5 fruit fly cellular contexts compared by ENCODE assay signal in genomic region chr3R:13710645-13711044, dm6.
TF ChIP-seq lines count a peak whose summit lies in the region.

No protein-coding gene starts in this region.

- peak; percentile 40 for TF ChIP-seq CTCF in whole organism, embryonic (GFP tag; optimal IDR thresholded peaks at IDR 0.05; lab: Kevin White, UChicago)

TF ChIP-seq in whole organism, adult, 20 proteins besides CTCF, POLR2A, EP300 and RAD21 (continues in another document):
- TF ChIP-seq cnc (optimal IDR thresholded peaks at IDR 0.05; lab: Kevin White, UChicago) (no peak), cic (GFP tag; optimal IDR thresholded peaks at IDR 0.05; lab: Kevin White, UChicago) (peak; percentile 43), CG11617 (GFP tag; optimal IDR thresholded peaks at IDR 0.05; lab: Kevin White, UChicago) (no peak), CG14711 (tag; optimal IDR thresholded peaks at IDR 0.05; lab: Kevin White, UChicago) (peak; percentile 25), Clk (GFP tag; optimal IDR thresholded peaks at IDR 0.05; lab: Kevin White, UChicago) (no peak), CG7045 (GFP tag; optimal IDR thresholded peaks at IDR 0.05; lab: Kevin White, UChicago) (no peak), pad (GFP tag; optimal IDR thresholded peaks at IDR 0.05; lab: Kevin White, UChicago) (no peak), CG1620 (GFP tag; optimal IDR thresholded peaks at IDR 0.05; lab: Kevin White, UChicago) (no peak), tj (GFP tag; optimal IDR thresholded peaks at IDR 0.05; lab: Kevin White, UChicago) (no peak), CG5204 (GFP tag; optimal IDR thresholded peaks at IDR 0.05; lab: Kevin White, UChicago) (no peak), CG12768 (GFP tag; optimal IDR thresholded peaks at IDR 0.05; lab: Kevin White, UChicago) (no peak), bab1 (GFP tag; optimal IDR thresholded peaks at IDR 0.05; lab: Kevin White, UChicago) (peak; percentile 62), toe (GFP tag; optimal IDR thresholded peaks at IDR 0.05; lab: Kevin White, UChicago) (peak; percentile 21), Mnt (GFP tag; optimal IDR thresholded peaks at IDR 0.05; lab: Kevin White, UChicago) (peak; percentile 8), CG33017 (tag; optimal IDR thresholded peaks at IDR 0.05; lab: Kevin White, UChicago) (no peak), CG7101 (tag; optimal IDR thresholded peaks at IDR 0.05; lab: Kevin White, UChicago) (peak; percentile 39), kay (GFP tag; lab: Kevin White, UChicago; ENCODE audit: borderline replicate concordance) (peak; percentile 50), Crg-1 (GFP tag; optimal IDR thresholded peaks at IDR 0.05; lab: Kevin White, UChicago) (no peak), Hr96 (GFP tag; optimal IDR thresholded peaks at IDR 0.05; lab: Kevin White, UChicago) (no peak)

TF ChIP-seq in whole organism, embryonic, 481 proteins besides CTCF, POLR2A, EP300 and RAD21 (continues in another document):
- TF ChIP-seq ERR (GFP tag; optimal IDR thresholded peaks at IDR 0.05; lab: Kevin White, UChicago) (peak; percentile 12), CG10267 (tag; optimal IDR thresholded peaks at IDR 0.05; lab: Kevin White, UChicago) (peak; percentile 1), CG31365 (tag; optimal IDR thresholded peaks at IDR 0.05; lab: Kevin White, UChicago) (peak; percentile 1), MBD-R2 (GFP tag; IDR thresholded peaks at IDR 0.05; lab: Robert Waterston, UW) (peak; percentile 99), so (GFP tag; IDR thresholded peaks at IDR 0.05; lab: Robert Waterston, UW) (peak; percentile 39; the same call in 1 of the 3 replicates), HmgZ (tag; optimal IDR thresholded peaks at IDR 0.05; lab: Kevin White, UChicago) (peak; percentile 21), CG17829 (tag; optimal IDR thresholded peaks at IDR 0.05; lab: Kevin White, UChicago) (peak; percentile 4), stwl (tag; optimal IDR thresholded peaks at IDR 0.05; lab: Kevin White, UChicago) (peak; percentile 53), CG14014 (GFP tag; IDR thresholded peaks at IDR 0.05; lab: Robert Waterston, UW) (peak; percentile 26; the same call in 1 of the 2 replicates), CG9932 (GFP tag; IDR thresholded peaks at IDR 0.05; lab: Robert Waterston, UW) (peak; percentile 56), CG17385 (GFP tag; optimal IDR thresholded peaks at IDR 0.05; lab: Kevin White, UChicago) (peak; percentile 7), CG30403 (GFP tag; optimal IDR thresholded peaks at IDR 0.05; lab: Kevin White, UChicago) (peak; percentile 16), sna (GFP tag; IDR thresholded peaks at IDR 0.05; lab: Robert Waterston, UW; ENCODE audit: partially characterized antibody) (0 out of 2 replicates have a peak, but pooled peaks have one; percentile 26), Hsf (GFP tag; optimal IDR thresholded peaks at IDR 0.05; lab: Kevin White, UChicago) (peak; percentile 8), CG7928 (GFP tag; optimal IDR thresholded peaks at IDR 0.05; lab: Kevin White, UChicago) (peak; percentile 94), Rfx (GFP tag; IDR thresholded peaks at IDR 0.05; lab: Robert Waterston, UW) (peak; percentile 47), grau (tag; optimal IDR thresholded peaks at IDR 0.05; lab: Kevin White, UChicago) (peak; percentile 1)

TF ChIP-seq in whole organism, prepupa, 60 proteins besides CTCF, POLR2A, EP300 and RAD21 (continues in another document):
- TF ChIP-seq Eip78C (GFP tag; lab: Kevin White, UChicago) (peak; percentile 53), Sox14 (GFP tag; optimal IDR thresholded peaks at IDR 0.05; lab: Kevin White, UChicago) (no peak), Blimp-1 (GFP tag; optimal IDR thresholded peaks at IDR 0.05; lab: Kevin White, UChicago) (no peak), CG32006 (GFP tag; optimal IDR thresholded peaks at IDR 0.05; lab: Kevin White, UChicago) (no peak), spab (GFP tag; optimal IDR thresholded peaks at IDR 0.05; lab: Kevin White, UChicago) (no peak), pdm3 (GFP tag; optimal IDR thresholded peaks at IDR 0.05; lab: Kevin White, UChicago) (peak; percentile 12), acj6 (GFP tag; optimal IDR thresholded peaks at IDR 0.05; lab: Kevin White, UChicago) (no peak), lz (GFP tag; optimal IDR thresholded peaks at IDR 0.05; lab: Kevin White, UChicago) (no peak), CG31627 (GFP tag; optimal IDR thresholded peaks at IDR 0.05; lab: Kevin White, UChicago) (peak; percentile 17), Sox102F (GFP tag; optimal IDR thresholded peaks at IDR 0.05; lab: Kevin White, UChicago) (no peak), CG1621 (tag; optimal IDR thresholded peaks at IDR 0.05; lab: Kevin White, UChicago) (peak; percentile 84), CG15336 (GFP tag; IDR thresholded peaks at IDR 0.05; lab: Robert Waterston, UW) (0 out of 2 replicates have a peak, but pooled peaks have one; percentile 26), Gug (GFP tag; IDR thresholded peaks at IDR 0.05; lab: Robert Waterston, UW) (no peak), fd85E (GFP tag; optimal IDR thresholded peaks at IDR 0.05; lab: Kevin White, UChicago) (no peak), Ets96B (tag; optimal IDR thresholded peaks at IDR 0.05; lab: Kevin White, UChicago) (peak; percentile 6), CG11902 (GFP tag; optimal IDR thresholded peaks at IDR 0.05; lab: Kevin White, UChicago) (no peak), net (GFP tag; optimal IDR thresholded peaks at IDR 0.05; lab: Kevin White, UChicago) (no peak), eg (GFP tag; IDR thresholded peaks at IDR 0.05; lab: Robert Waterston, UW) (no peak), Lpt (GFP tag; optimal IDR thresholded peaks at IDR 0.05; lab: Kevin White, UChicago) (no peak), Hr39 (GFP tag; optimal IDR thresholded peaks at IDR 0.05; lab: Kevin White, UChicago) (peak; percentile 11), dac (GFP tag; optimal IDR thresholded peaks at IDR 0.05; lab: Kevin White, UChicago) (no peak)

TF ChIP-seq in whole organism, pupa, 21 proteins besides CTCF, POLR2A, EP300 and RAD21:
- peak; percentile 16 for TF ChIP-seq gl (tag; optimal IDR thresholded peaks at IDR 0.05; lab: Kevin White, UChicago)
- peak; percentile 36 for TF ChIP-seq Pif1A (GFP tag; optimal IDR thresholded peaks at IDR 0.05; lab: Kevin White, UChicago)
- TF ChIP-seq CG12605 (GFP tag; IDR thresholded peaks at IDR 0.05; lab: Robert Waterston, UW) = 0 out of 2 replicates have a peak, but pooled peaks have one; percentile 30
- peak; percentile 48; the same call in 2 of the 3 replicates for TF ChIP-seq fd96Ca (GFP tag; IDR thresholded peaks at IDR 0.05; lab: Robert Waterston, UW)
- TF ChIP-seq Snoo (tag; optimal IDR thresholded peaks at IDR 0.05; lab: Kevin White, UChicago) = no peak
- no peak for TF ChIP-seq CG9948 (tag; optimal IDR thresholded peaks at IDR 0.05; lab: Kevin White, UChicago)
- no peak for TF ChIP-seq CG8301 (tag; optimal IDR thresholded peaks at IDR 0.05; lab: Kevin White, UChicago)
- 0 out of 2 replicates have a peak, but pooled peaks have one; percentile 12 for TF ChIP-seq CG32121 (GFP tag; IDR thresholded peaks at IDR 0.05; lab: Robert Waterston, UW)
- TF ChIP-seq rn (GFP tag; IDR thresholded peaks at IDR 0.05; lab: Robert Waterston, UW) = no peak
- TF ChIP-seq CG17806 (tag; optimal IDR thresholded peaks at IDR 0.05; lab: Kevin White, UChicago) = no peak
- TF ChIP-seq CG8159 (tag; optimal IDR thresholded peaks at IDR 0.05; lab: Kevin White, UChicago) = peak; percentile 26
- TF ChIP-seq D1 (tag; optimal IDR thresholded peaks at IDR 0.05; lab: Kevin White, UChicago) = peak; percentile 32
- TF ChIP-seq CG4496 (GFP tag; IDR thresholded peaks at IDR 0.05; lab: Robert Waterston, UW) = peak; percentile 63
- TF ChIP-seq CG10348 (GFP tag; IDR thresholded peaks at IDR 0.05; lab: Robert Waterston, UW) = no peak
- TF ChIP-seq EcR (GFP tag; optimal IDR thresholded peaks at IDR 0.05; lab: Kevin White, UChicago) = no peak
- no peak for TF ChIP-seq CG14655 (GFP tag; optimal IDR thresholded peaks at IDR 0.05; lab: Kevin White, UChicago)
- peak; percentile 13; the same call in 1 of the 2 replicates for TF ChIP-seq Ets98B (GFP tag; IDR thresholded peaks at IDR 0.05; lab: Robert Waterston, UW)
- no peak for TF ChIP-seq CG34367 (tag; optimal IDR thresholded peaks at IDR 0.05; lab: Kevin White, UChicago)
- TF ChIP-seq Pif1B (GFP tag; optimal IDR thresholded peaks at IDR 0.05; lab: Kevin White, UChicago) = no peak
- peak; percentile 4 for TF ChIP-seq CG15710 (tag; optimal IDR thresholded peaks at IDR 0.05; lab: Kevin White, UChicago)

TF ChIP-seq in whole organism, wandering third instar larva, 38 proteins besides CTCF, POLR2A, EP300 and RAD21:
- TF ChIP-seq sv (GFP tag; optimal IDR thresholded peaks at IDR 0.05; lab: Kevin White, UChicago) (no peak), N (GFP tag; optimal IDR thresholded peaks at IDR 0.05; lab: Kevin White, UChicago) (no peak), Rel (GFP tag; optimal IDR thresholded peaks at IDR 0.05; lab: Kevin White, UChicago) (no peak), Rel (tag; optimal IDR thresholded peaks at IDR 0.05; lab: Kevin White, UChicago) (peak; percentile 51), Mio (GFP tag; optimal IDR thresholded peaks at IDR 0.05; lab: Kevin White, UChicago) (no peak), dmrt93B (GFP tag; optimal IDR thresholded peaks at IDR 0.05; lab: Kevin White, UChicago) (no peak), Abd-B (GFP tag; optimal IDR thresholded peaks at IDR 0.05; lab: Kevin White, UChicago) (no peak), OdsH (GFP tag; optimal IDR thresholded peaks at IDR 0.05; lab: Kevin White, UChicago) (no peak), jim (GFP tag; optimal IDR thresholded peaks at IDR 0.05; lab: Kevin White, UChicago) (no peak), HLH106 (tag; optimal IDR thresholded peaks at IDR 0.05; lab: Kevin White, UChicago) (peak; percentile 24), CG32264 (GFP tag; optimal IDR thresholded peaks at IDR 0.05; lab: Kevin White, UChicago) (no peak), woc (GFP tag; optimal IDR thresholded peaks at IDR 0.05; lab: Kevin White, UChicago) (peak; percentile 65)
TF ChIP-seq in whole organism, wandering third instar larva: peak in this region for 3.
